Worm (Caenorhabditis elegans) whole organism, midembryonic: ENCODE results near the gene sra-31.

Experiments
- T22C8.4 ChIP-seq: fragments of 200-800 bp; sonication (Bioruptor generic); IDR thresholded peaks from 2 replicates; pipeline ENCODE4 v1.3.6; 2022; ENCODE audit warnings: missing genetic modification characterization, missing compliant biosample characterization
- cog-1 ChIP-seq: sonication (generic microtip); optimal IDR thresholded peaks from 2 replicates; lab custom pipeline; 2016; ENCODE audit warnings: missing genetic modification characterization, missing compliant biosample characterization
- flt-1 ChIP-seq: fragments of 200-800 bp; sonication (Bioruptor generic); IDR thresholded peaks from 2 replicates; pipeline ENCODE4 v1.3.6; 2022; ENCODE audit warnings: missing genetic modification characterization, missing compliant biosample characterization
- klf-2 ChIP-seq: fragments of 200-800 bp; sonication (Bioruptor generic); conservative IDR thresholded peaks from 2 replicates; pipeline ENCODE4 v1.3.6; 2022; ENCODE audit warnings: missing genetic modification reagents, missing genetic modification characterization, missing compliant biosample characterization
- med-1 ChIP-seq: sonication (generic microtip); optimal IDR thresholded peaks from 2 replicates; lab custom pipeline; 2017; ENCODE audit warnings: missing genetic modification characterization, mild to moderate bottlenecking, missing compliant biosample characterization, antibody characterized with exemption, missing genetic modification reagents; ENCODE audit not compliant: insufficient read depth
- ref-1 ChIP-seq: fragments of 200-800 bp; sonication (Bioruptor generic); conservative IDR thresholded peaks from 2 replicates; pipeline ENCODE4 v1.3.6; 2022; ENCODE audit warnings: missing genetic modification reagents, missing genetic modification characterization, missing compliant biosample characterization
- tab-1 ChIP-seq: fragments of 200-800 bp; sonication (Bioruptor generic); IDR thresholded peaks from 2 replicates; pipeline ENCODE4 v1.3.6; 2022; ENCODE audit warnings: missing genetic modification characterization, missing compliant biosample characterization
- ztf-23 ChIP-seq: fragments of 200-800 bp; sonication (Bioruptor generic); IDR thresholded peaks from 2 replicates; pipeline ENCODE4 v1.3.6; 2022; ENCODE audit warnings: missing genetic modification reagents, missing genetic modification characterization, missing compliant biosample characterization
- ztf-29 ChIP-seq: fragments of 200-800 bp; sonication (Bioruptor generic); IDR thresholded peaks from 2 replicates; pipeline ENCODE4 v1.3.6; 2022; ENCODE audit warnings: missing genetic modification reagents, missing genetic modification characterization, missing compliant biosample characterization

The sra-31 gene

ce11 chrII:6531940-6532339 is 46.3 kb downstream of the sra-31 start, which contains the start of gene abcx-1:
TSS of gene abcx-1 (plus strand) at chrII:6532163.
- TF ChIP-seq ztf-23 (GFP tag; lab: Robert Waterston, UW) = no peak
- no peak for TF ChIP-seq cog-1 (tag; lab: Kevin White, UChicago)
- TF ChIP-seq ref-1 (GFP tag; lab: Robert Waterston, UW) = no peak
- no peak for TF ChIP-seq klf-2 (GFP tag; lab: Robert Waterston, UW)
- no peak for TF ChIP-seq T22C8.4 (GFP tag; lab: Robert Waterston, UW)

ce11 chrII:6531527-6531926 is 46.8 kb downstream of the sra-31 start, which contains the start of gene abch-1:
TSS of gene abch-1 (minus strand) at chrII:6531627.
- no peak for TF ChIP-seq ztf-23 (GFP tag; lab: Robert Waterston, UW)
- TF ChIP-seq ref-1 (GFP tag; lab: Robert Waterston, UW) = no peak
- no peak for TF ChIP-seq T22C8.4 (GFP tag; lab: Robert Waterston, UW)
- no peak for TF ChIP-seq flt-1 (GFP tag; lab: Robert Waterston, UW)
- TF ChIP-seq med-1 (GFP tag; lab: Kevin White, UChicago) = no peak
- TF ChIP-seq cog-1 (tag; lab: Kevin White, UChicago) = no peak
- TF ChIP-seq tab-1 (GFP tag; lab: Robert Waterston, UW) = no peak
- no peak for TF ChIP-seq klf-2 (GFP tag; lab: Robert Waterston, UW)
- TF ChIP-seq ztf-29 (GFP tag; lab: Robert Waterston, UW) = no peak

- TF ChIP-seq cog-1 (tag; lab: Kevin White, UChicago) = no peak
- TF ChIP-seq tab-1 (GFP tag; lab: Robert Waterston, UW) = no peak
- TF ChIP-seq ztf-23 (GFP tag; lab: Robert Waterston, UW) = no peak
- TF ChIP-seq med-1 (GFP tag; lab: Kevin White, UChicago) = no peak
- TF ChIP-seq klf-2 (GFP tag; lab: Robert Waterston, UW) = no peak
- TF ChIP-seq ref-1 (GFP tag; lab: Robert Waterston, UW) = no peak
Measured at ce11 chrII:6528629-6529028, 49.6 kb downstream of the sra-31 start, which contains the start of gene C56E6.4. TSS of gene C56E6.4 (minus strand) at chrII:6528729.
